Worm (Caenorhabditis elegans) whole organism, early embryonic: ENCODE measurements around the gene fbxc-17.

Experiments
- B0310.2 ChIP-seq: sonication (generic microtip); optimal IDR thresholded peaks from 2 replicates; lab custom pipeline; 2016; ENCODE audit warnings: mild to moderate bottlenecking, missing genetic modification characterization, missing compliant biosample characterization
- flt-1 ChIP-seq: fragments of 200-800 bp; sonication (Bioruptor generic); IDR thresholded peaks from 2 replicates; pipeline ENCODE4 v1.3.6; 2022; ENCODE audit warnings: missing genetic modification characterization, missing compliant biosample characterization
- hnd-1 ChIP-seq: sonication (generic microtip); optimal IDR thresholded peaks from 2 replicates; lab custom pipeline; 2016; ENCODE audit warnings: missing genetic modification characterization, missing compliant biosample characterization

- TF ChIP-seq B0310.2 = no peak
- no peak for TF ChIP-seq hnd-1 (tag; lab: Kevin White, UChicago)
- TF ChIP-seq flt-1 (GFP tag; lab: Robert Waterston, UW) = no peak
Observed at ce11 chrII:943773-944172, 35.3 kb downstream of the fbxc-17 start, which contains the start of gene clec-43.
